Fruit fly (Drosophila melanogaster) whole organism, pupa: ENCODE results near the gene Rubicon.
A peak's percentile ranks its signal among the peaks of the same experiment; 100 is the strongest.

ENCODE experiments used
- CG10348 ChIP-seq: fragments of 200-800 bp; sonication (Bioruptor generic); IDR thresholded peaks from 2 replicates; pipeline ENCODE4 v1.3.6; 2022; ENCODE audit warnings: missing biosample characterization, missing genetic modification characterization
- CG12605 ChIP-seq: fragments of 200-800 bp; sonication (Bioruptor generic); IDR thresholded peaks from 2 replicates; pipeline ENCODE4 v1.3.6; 2022; ENCODE audit warnings: missing biosample characterization, missing genetic modification characterization
- CG13204 ChIP-seq: fragments of 200-800 bp; sonication (Bioruptor generic); optimal IDR thresholded peaks from 2 replicates; lab custom pipeline; 2018; ENCODE audit warnings: missing biosample characterization, mild to moderate bottlenecking, missing genetic modification characterization, moderate library complexity
- CG14655 ChIP-seq: fragments of 200-800 bp; sonication (Bioruptor generic); optimal IDR thresholded peaks from 3 replicates; lab custom pipeline; 2017; ENCODE audit warnings: mild to moderate bottlenecking, missing biosample characterization, missing genetic modification reagents, missing genetic modification characterization
- CG15710 ChIP-seq: fragments of 200-800 bp; sonication (Bioruptor generic); optimal IDR thresholded peaks from 2 replicates; lab custom pipeline; 2018; ENCODE audit warnings: missing biosample characterization, mild to moderate bottlenecking, missing genetic modification characterization, moderate library complexity
- CG17806 ChIP-seq: fragments of 200-800 bp; sonication (Bioruptor generic); optimal IDR thresholded peaks from 2 replicates; lab custom pipeline; 2018; ENCODE audit warnings: missing biosample characterization, mild to moderate bottlenecking, missing genetic modification characterization, moderate library complexity
- CG32121 ChIP-seq: fragments of 200-800 bp; sonication (Bioruptor generic); IDR thresholded peaks from 2 replicates; pipeline ENCODE4 v1.3.6; 2022; ENCODE audit warnings: missing biosample characterization, missing genetic modification characterization
- CG34367 ChIP-seq: fragments of 200-800 bp; sonication (Bioruptor generic); optimal IDR thresholded peaks from 2 replicates; lab custom pipeline; 2018; ENCODE audit warnings: missing biosample characterization, mild to moderate bottlenecking, missing genetic modification characterization
- CG4496 ChIP-seq: fragments of 200-800 bp; sonication (Bioruptor generic); IDR thresholded peaks from 3 replicates; pipeline ENCODE4 v1.3.6; 2022; ENCODE audit warnings: missing biosample characterization, missing genetic modification characterization
- CG8159 ChIP-seq: fragments of 200-800 bp; sonication (Bioruptor generic); optimal IDR thresholded peaks from 3 replicates; lab custom pipeline; 2018; ENCODE audit warnings: missing biosample characterization, mild to moderate bottlenecking, missing genetic modification characterization, moderate library complexity
- CG8301 ChIP-seq: fragments of 200-800 bp; sonication (Bioruptor generic); optimal IDR thresholded peaks from 2 replicates; lab custom pipeline; 2018; ENCODE audit warnings: missing biosample characterization, mild to moderate bottlenecking, missing genetic modification characterization
- CG9948 ChIP-seq: fragments of 200-800 bp; sonication (Bioruptor generic); optimal IDR thresholded peaks from 2 replicates; lab custom pipeline; 2018; ENCODE audit warnings: missing biosample characterization, mild to moderate bottlenecking, missing genetic modification characterization, moderate library complexity
- D1 ChIP-seq: fragments of 200-800 bp; sonication (Bioruptor generic); optimal IDR thresholded peaks from 2 replicates; lab custom pipeline; 2018; ENCODE audit warnings: missing biosample characterization, mild to moderate bottlenecking, missing genetic modification characterization, moderate library complexity
- EcR ChIP-seq: fragments of 200-800 bp; sonication (Bioruptor generic); optimal IDR thresholded peaks from 3 replicates; lab custom pipeline; 2019; ENCODE audit warnings: missing biosample characterization, missing genetic modification characterization, mild to moderate bottlenecking, moderate library complexity, missing genetic modification reagents
- Ets98B ChIP-seq: fragments of 200-800 bp; sonication (Bioruptor generic); IDR thresholded peaks from 2 replicates; pipeline ENCODE4 v1.3.6; 2022; ENCODE audit warnings: missing biosample characterization, missing genetic modification characterization
- Pif1A ChIP-seq: fragments of 200-800 bp; sonication (Bioruptor generic); optimal IDR thresholded peaks from 3 replicates; lab custom pipeline; 2016; ENCODE audit warnings: missing biosample characterization, missing genetic modification characterization
- Pif1B ChIP-seq: fragments of 200-800 bp; sonication (Bioruptor generic); optimal IDR thresholded peaks from 3 replicates; lab custom pipeline; 2016; ENCODE audit warnings: missing biosample characterization, missing genetic modification characterization
- Snoo ChIP-seq: fragments of 200-800 bp; sonication (Bioruptor generic); optimal IDR thresholded peaks from 3 replicates; lab custom pipeline; 2017; ENCODE audit warnings: missing biosample characterization, mild to moderate bottlenecking, missing genetic modification characterization, inconsistent platforms
- fd96Ca ChIP-seq: fragments of 200-800 bp; sonication (Bioruptor generic); IDR thresholded peaks from 3 replicates; pipeline ENCODE4 v1.3.6; 2022; ENCODE audit warnings: missing biosample characterization, missing genetic modification characterization
- gl ChIP-seq: fragments of 200-800 bp; sonication (Bioruptor generic); optimal IDR thresholded peaks from 2 replicates; lab custom pipeline; 2018; ENCODE audit warnings: missing biosample characterization, mild to moderate bottlenecking, missing genetic modification characterization
- rn ChIP-seq: fragments of 200-800 bp; sonication (Bioruptor generic); IDR thresholded peaks from 2 replicates; pipeline ENCODE4 v1.3.6; 2022; ENCODE audit warnings: missing biosample characterization, missing genetic modification characterization

The Rubicon gene

dm6 chrX:8667070-8667469 is 9.8 kb upstream of the Rubicon start:
- TF ChIP-seq CG17806, result no peak
- no peak for TF ChIP-seq Ets98B (GFP tag; lab: Robert Waterston, UW)
- no peak for TF ChIP-seq CG8301 (tag; lab: Kevin White, UChicago)
- TF ChIP-seq CG32121 (GFP tag; lab: Robert Waterston, UW), result no peak
- no peak for TF ChIP-seq CG10348
- TF ChIP-seq CG12605 (GFP tag; lab: Robert Waterston, UW), result no peak
- no peak for TF ChIP-seq CG14655 (GFP tag; lab: Kevin White, UChicago)
- no peak for TF ChIP-seq D1
- TF ChIP-seq Pif1A (GFP tag; lab: Kevin White, UChicago), result no peak
- no peak for TF ChIP-seq CG4496 (GFP tag; lab: Robert Waterston, UW)
- TF ChIP-seq EcR (GFP tag; lab: Kevin White, UChicago), result no peak
- TF ChIP-seq CG34367 (tag; lab: Kevin White, UChicago), result no peak
- no peak for TF ChIP-seq CG15710 (tag; lab: Kevin White, UChicago)
- TF ChIP-seq, all 21 proteins: peak for 0

- no peak for TF ChIP-seq CG14655 (GFP tag; lab: Kevin White, UChicago)
- no peak for TF ChIP-seq rn (GFP tag; lab: Robert Waterston, UW)
- no peak for TF ChIP-seq Pif1B (GFP tag; lab: Kevin White, UChicago)
- TF ChIP-seq gl (tag; lab: Kevin White, UChicago), result no peak
- no peak for TF ChIP-seq CG34367 (tag; lab: Kevin White, UChicago)
- TF ChIP-seq Ets98B (GFP tag; lab: Robert Waterston, UW), result no peak
- peak; percentile 51 for TF ChIP-seq Snoo
- no peak for TF ChIP-seq CG15710 (tag; lab: Kevin White, UChicago)
- peak; percentile 5 for TF ChIP-seq CG8159 (tag; lab: Kevin White, UChicago)
- no peak for TF ChIP-seq CG10348
- peak; percentile 21 for TF ChIP-seq Pif1A (GFP tag; lab: Kevin White, UChicago)
Observed at dm6 chrX:8667709-8668108, 9.2 kb upstream of the Rubicon start.

- TF ChIP-seq D1, result no peak
- no peak for TF ChIP-seq rn (GFP tag; lab: Robert Waterston, UW)
- peak; percentile 22 for TF ChIP-seq CG8159 (tag; lab: Kevin White, UChicago)
- TF ChIP-seq CG15710 (tag; lab: Kevin White, UChicago), result peak; percentile 29
- TF ChIP-seq CG12605 (GFP tag; lab: Robert Waterston, UW), result no peak
- peak; percentile 15 for TF ChIP-seq Snoo
- no peak for TF ChIP-seq EcR (GFP tag; lab: Kevin White, UChicago)
- TF ChIP-seq Pif1B (GFP tag; lab: Kevin White, UChicago), result no peak
Observed at dm6 chrX:8669434-8669833, 7.4 kb upstream of the Rubicon start.

dm6 chrX:8671348-8672298 is 5.2 kb upstream of the Rubicon start:
- TF ChIP-seq EcR (GFP tag; lab: Kevin White, UChicago) (no peak), CG12605 (GFP tag; lab: Robert Waterston, UW) (no peak), CG8159 (tag; lab: Kevin White, UChicago) (no peak), CG14655 (GFP tag; lab: Kevin White, UChicago) (no peak), Snoo (no peak), CG34367 (tag; lab: Kevin White, UChicago) (no peak), rn (GFP tag; lab: Robert Waterston, UW) (no peak), CG9948 (tag; lab: Kevin White, UChicago) (no peak), Pif1A (GFP tag; lab: Kevin White, UChicago) (no peak), Pif1B (GFP tag; lab: Kevin White, UChicago) (no peak), CG17806 (no peak), CG4496 (GFP tag; lab: Robert Waterston, UW) (no peak), CG10348 (no peak)

dm6 chrX:8677434-8677833 is 571 bp downstream of the Rubicon start:
- TF ChIP-seq CG12605 (GFP tag; lab: Robert Waterston, UW), result no peak
- peak; percentile 58 for TF ChIP-seq CG4496 (GFP tag; lab: Robert Waterston, UW)
- no peak for TF ChIP-seq CG14655 (GFP tag; lab: Kevin White, UChicago)
- peak; percentile 88 for TF ChIP-seq CG32121 (GFP tag; lab: Robert Waterston, UW)
- TF ChIP-seq Pif1A (GFP tag; lab: Kevin White, UChicago), result peak; percentile 89
- peak; percentile 4 for TF ChIP-seq CG17806
- TF ChIP-seq Ets98B (GFP tag; lab: Robert Waterston, UW), result peak; percentile 57
- TF ChIP-seq rn (GFP tag; lab: Robert Waterston, UW), result no peak
- TF ChIP-seq gl (tag; lab: Kevin White, UChicago), result no peak
- TF ChIP-seq Snoo, result peak; percentile 85
- TF ChIP-seq fd96Ca (GFP tag; lab: Robert Waterston, UW), result no peak
- TF ChIP-seq CG34367 (tag; lab: Kevin White, UChicago), result no peak
- peak; percentile 85 for TF ChIP-seq Pif1B (GFP tag; lab: Kevin White, UChicago)
- TF ChIP-seq CG10348, result no peak; the same call in 1 of the 2 replicates
- TF ChIP-seq CG13204, result no peak
- no peak for TF ChIP-seq D1
- TF ChIP-seq CG15710 (tag; lab: Kevin White, UChicago), result no peak
- peak; percentile 31 for TF ChIP-seq CG8301 (tag; lab: Kevin White, UChicago)
- peak; percentile 34 for TF ChIP-seq CG8159 (tag; lab: Kevin White, UChicago)
- no peak for TF ChIP-seq EcR (GFP tag; lab: Kevin White, UChicago)
- TF ChIP-seq CG9948 (tag; lab: Kevin White, UChicago), result no peak
